Worm (Caenorhabditis elegans) whole organism, mixed stage, embryonic: Measurements from ENCODE around the gene cal-7.

Experiments used
- ceh-83 ChIP-seq: fragments of 200-800 bp; sonication (Bioruptor generic); optimal IDR thresholded peaks from 2 replicates; lab custom pipeline; 2018; ENCODE audit warnings: mild to moderate bottlenecking, missing genetic modification characterization, missing compliant biosample characterization
- cnd-1 ChIP-seq: fragments of 200-800 bp; sonication (Bioruptor generic); optimal IDR thresholded peaks from 2 replicates; lab custom pipeline; 2018; ENCODE audit warnings: mild to moderate bottlenecking, missing genetic modification characterization, missing compliant biosample characterization
- elt-1 ChIP-seq: sonication (generic microtip); optimal IDR thresholded peaks from 2 replicates; lab custom pipeline; 2017; ENCODE audit warnings: missing genetic modification characterization, mild to moderate bottlenecking, missing compliant biosample characterization, antibody characterized with exemption, moderate library complexity, borderline replicate concordance; ENCODE audit not compliant: insufficient read depth
- flh-1 ChIP-seq: fragments of 200-800 bp; sonication (Bioruptor generic); optimal IDR thresholded peaks from 2 replicates; lab custom pipeline; 2018; ENCODE audit warnings: mild to moderate bottlenecking, missing genetic modification characterization, moderate library complexity, missing compliant biosample characterization
- ham-2 ChIP-seq: fragments of 200-800 bp; sonication (Bioruptor generic); optimal IDR thresholded peaks from 2 replicates; lab custom pipeline; 2018; ENCODE audit warnings: mild to moderate bottlenecking, missing genetic modification characterization, missing compliant biosample characterization
- hlh-1 ChIP-seq: fragments of 150-350 bp; optimal IDR thresholded peaks from 2 replicates; lab custom pipeline; 2014; ENCODE audit warnings: missing biosample characterization, missing genetic modification reagents, missing genetic modification characterization
- lin-13 ChIP-seq: fragments of 150-350 bp; optimal IDR thresholded peaks from 2 replicates; lab custom pipeline; 2014; ENCODE audit warnings: missing biosample characterization, missing genetic modification characterization
- pha-4 ChIP-seq: fragments of 150-350 bp; optimal IDR thresholded peaks from 2 replicates; lab custom pipeline; 2018; ENCODE audit warnings: missing biosample characterization, missing genetic modification reagents, missing genetic modification characterization
- snpc-4 ChIP-seq: fragments of 150-350 bp; optimal IDR thresholded peaks from 2 replicates; lab custom pipeline; 2014; ENCODE audit warnings: missing biosample characterization, missing genetic modification characterization
- unc-39 ChIP-seq: fragments of 150-350 bp; optimal IDR thresholded peaks from 2 replicates; lab custom pipeline; 2014; ENCODE audit warnings: missing biosample characterization, missing genetic modification characterization
- unc-62 ChIP-seq: fragments of 150-350 bp; optimal IDR thresholded peaks from 2 replicates; lab custom pipeline; 2014; ENCODE audit warnings: missing biosample characterization, missing genetic modification reagents, missing genetic modification characterization
- ztf-11 ChIP-seq: fragments of 150-350 bp; optimal IDR thresholded peaks from 2 replicates; lab custom pipeline; 2014; ENCODE audit warnings: missing biosample characterization, missing genetic modification characterization

ce11 chrV:9696715-9697114, 37.2 kb upstream of the cal-7 start, which contains the start of gene her-1:
- no peak for TF ChIP-seq unc-39
- no peak for TF ChIP-seq unc-62 (GFP tag; lab: Kevin White, UChicago)
- no peak for TF ChIP-seq pha-4
- TF ChIP-seq lin-13 (tag; lab: Kevin White, UChicago): no peak
- TF ChIP-seq cnd-1 (tag; lab: Kevin White, UChicago): no peak
- TF ChIP-seq elt-1: no peak
- TF ChIP-seq flh-1 (GFP tag; lab: Kevin White, UChicago): no peak
- TF ChIP-seq hlh-1 (tag; lab: Kevin White, UChicago): no peak
- TF ChIP-seq ceh-83 (GFP tag; lab: Kevin White, UChicago): no peak
- TF ChIP-seq ham-2 (GFP tag; lab: Kevin White, UChicago): no peak
- no peak for TF ChIP-seq snpc-4 (tag; lab: Kevin White, UChicago)
- TF ChIP-seq ztf-11 (tag; lab: Kevin White, UChicago): no peak
